Fruit fly (Drosophila melanogaster) whole organism, wandering third instar larva: ENCODE data around the gene cta.

Experiments used
- CrebA ChIP-seq: fragments of 200-800 bp; sonication (Bioruptor generic); optimal IDR thresholded peaks from 2 replicates; lab custom pipeline; 2016; ENCODE audit warnings: missing biosample characterization, mild to moderate bottlenecking, missing genetic modification characterization, borderline replicate concordance
- Dfd ChIP-seq: fragments of >200 bp; optimal IDR thresholded peaks from 2 replicates; lab custom pipeline; 2017; ENCODE audit warnings: missing biosample characterization, missing genetic modification characterization
- Hnf4 ChIP-seq: fragments of 200-800 bp; sonication (Bioruptor generic); optimal IDR thresholded peaks from 2 replicates; lab custom pipeline; 2016; ENCODE audit warnings: missing biosample characterization, mild to moderate bottlenecking, missing genetic modification characterization
- Hr78 ChIP-seq: fragments of >200 bp; optimal IDR thresholded peaks from 2 replicates; lab custom pipeline; 2017; ENCODE audit warnings: missing biosample characterization, missing genetic modification characterization
- Hr83 ChIP-seq: fragments of 200-300 bp; sonication (Bioruptor generic); optimal IDR thresholded peaks from 2 replicates; lab custom pipeline; 2016; ENCODE audit warnings: missing biosample characterization, mild to moderate bottlenecking, missing genetic modification characterization, moderate library complexity; ENCODE audit not compliant: poor library complexity, severe bottlenecking
- Jra ChIP-seq: sonication (Bioruptor generic); optimal IDR thresholded peaks from 2 replicates; lab custom pipeline; 2016; ENCODE audit warnings: missing biosample characterization, missing genetic modification characterization
- Mio ChIP-seq: sonication (Bioruptor generic); optimal IDR thresholded peaks from 2 replicates; lab custom pipeline; 2016; ENCODE audit warnings: missing biosample characterization, missing genetic modification characterization
- Myc ChIP-seq: fragments of >200 bp; optimal IDR thresholded peaks from 2 replicates; lab custom pipeline; 2017
- N ChIP-seq: fragments of >200 bp; optimal IDR thresholded peaks from 2 replicates; lab custom pipeline; 2018; ENCODE audit warnings: missing biosample characterization, missing external identifiers, missing genetic modification characterization
- Rel ChIP-seq, 2 experiments: fragments of 200-800 bp; sonication (Bioruptor generic) in 1 of 2; optimal IDR thresholded peaks; 2 replicates in 1 of 2; 3 replicates in 1 of 2; lab custom pipeline; 2016 to 2019; ENCODE audit warnings: mild to moderate bottlenecking in 2 of 2, missing biosample characterization in 2 of 2, missing genetic modification characterization in 2 of 2, moderate library complexity in 1 of 2
- Sp1 ChIP-seq: fragments of 200-800 bp; sonication (Bioruptor generic); optimal IDR thresholded peaks from 3 replicates; lab custom pipeline; 2019; ENCODE audit warnings: missing biosample characterization, mild to moderate bottlenecking, missing genetic modification characterization, moderate library complexity
- br ChIP-seq: fragments of 200-800 bp; sonication (Bioruptor generic); optimal IDR thresholded peaks from 2 replicates; lab custom pipeline; 2016; ENCODE audit warnings: missing biosample characterization, missing genetic modification characterization
- brk ChIP-seq: fragments of 200-800 bp; sonication (Bioruptor generic); optimal IDR thresholded peaks from 2 replicates; lab custom pipeline; 2016; ENCODE audit warnings: missing biosample characterization, mild to moderate bottlenecking, missing genetic modification characterization
- dmrt93B ChIP-seq: fragments of 200-800 bp; sonication (Bioruptor generic); optimal IDR thresholded peaks from 2 replicates; lab custom pipeline; 2018; ENCODE audit warnings: missing biosample characterization, mild to moderate bottlenecking, missing genetic modification characterization
- dsf ChIP-seq: sonication (Bioruptor generic); optimal IDR thresholded peaks from 2 replicates; lab custom pipeline; 2016; ENCODE audit warnings: missing biosample characterization, missing genetic modification characterization, borderline replicate concordance
- h ChIP-seq: fragments of 200-800 bp; sonication (Bioruptor generic); optimal IDR thresholded peaks from 3 replicates; lab custom pipeline; 2016; ENCODE audit warnings: missing biosample characterization, mild to moderate bottlenecking, missing genetic modification characterization
- jim ChIP-seq: fragments of 175-275, 200-325 bp; sonication (Bioruptor generic); optimal IDR thresholded peaks from 2 replicates; lab custom pipeline; 2016; ENCODE audit warnings: missing biosample characterization, mild to moderate bottlenecking, missing genetic modification characterization
- lola ChIP-seq: fragments of >200 bp; optimal IDR thresholded peaks from 2 replicates; lab custom pipeline; 2017; ENCODE audit warnings: missing biosample characterization, missing genetic modification characterization
- pan ChIP-seq: fragments of >200 bp; optimal IDR thresholded peaks from 2 replicates; lab custom pipeline; 2017
- rgr ChIP-seq: fragments of 200-800 bp; sonication (Bioruptor generic); optimal IDR thresholded peaks from 3 replicates; lab custom pipeline; 2016; ENCODE audit warnings: missing biosample characterization, mild to moderate bottlenecking, missing genetic modification characterization
- sv ChIP-seq: fragments of 200-800 bp; sonication (Bioruptor generic); optimal IDR thresholded peaks from 3 replicates; lab custom pipeline; 2016; ENCODE audit warnings: missing biosample characterization, missing genetic modification characterization
- usp ChIP-seq: fragments of >200 bp; optimal IDR thresholded peaks from 2 replicates; lab custom pipeline; 2017; ENCODE audit warnings: missing biosample characterization, missing genetic modification characterization
- woc ChIP-seq: sonication (Bioruptor generic); optimal IDR thresholded peaks from 2 replicates; lab custom pipeline; 2016; ENCODE audit warnings: missing biosample characterization, mild to moderate bottlenecking, missing genetic modification characterization

cta gene

dm6 chr2L:22981584-22981983, at the start of gene cta:
Gene cta, plus strand, starts transcription at chr2L:22981816.
- TF ChIP-seq dsf (GFP tag; lab: Kevin White, UChicago) (no peak), pan (lab: Kevin White, UChicago) (no peak), Myc (lab: Kevin White, UChicago) (peak; percentile 6), Mio (GFP tag; lab: Kevin White, UChicago) (no peak), h (GFP tag; lab: Kevin White, UChicago) (no peak), br (GFP tag; lab: Kevin White, UChicago) (no peak), N (GFP tag; lab: Kevin White, UChicago) (peak; percentile 92), sv (GFP tag; lab: Kevin White, UChicago) (no peak), lola (peak; percentile 61), woc (GFP tag; lab: Kevin White, UChicago) (peak; percentile 24), Hr78 (peak; percentile 33)
- TF ChIP-seq, all 38 proteins: peak for 5

- TF ChIP-seq Dfd (peak; percentile 53), Hnf4 (GFP tag; lab: Kevin White, UChicago) (no peak), h (GFP tag; lab: Kevin White, UChicago) (peak; percentile 18), jim (GFP tag; lab: Kevin White, UChicago) (no peak), rgr (GFP tag; lab: Kevin White, UChicago) (no peak), br (GFP tag; lab: Kevin White, UChicago) (no peak)
- TF ChIP-seq, all 38 proteins: peak for 2
Measured at dm6 chr2L:22993779-22994178, 12.2 kb downstream of the cta start.

dm6 chr2L:23023893-23024292, 42.3 kb downstream of the cta start:
- TF ChIP-seq Hnf4 (GFP tag; lab: Kevin White, UChicago) (no peak), Dfd (peak; percentile 66)

dm6 chr2L:23025386-23025785, 43.8 kb downstream of the cta start:
- TF ChIP-seq brk (GFP tag; lab: Kevin White, UChicago), result peak; percentile 4
- TF ChIP-seq dsf (GFP tag; lab: Kevin White, UChicago), result no peak
- TF ChIP-seq CrebA, result peak; percentile 14

dm6 chr2L:23025815-23026214, 44.2 kb downstream of the cta start, which contains the start of gene Cht10:
Gene Cht10, minus strand, starts transcription at chr2L:23025915.
- TF ChIP-seq h (GFP tag; lab: Kevin White, UChicago), result no peak
- TF ChIP-seq dmrt93B (GFP tag; lab: Kevin White, UChicago), result no peak
- no peak for TF ChIP-seq N (GFP tag; lab: Kevin White, UChicago)
- TF ChIP-seq Mio (GFP tag; lab: Kevin White, UChicago), result no peak
- TF ChIP-seq Hr83 (GFP tag; lab: Kevin White, UChicago), result no peak
- no peak for TF ChIP-seq dsf (GFP tag; lab: Kevin White, UChicago)
- no peak for TF ChIP-seq CrebA
- TF ChIP-seq Jra (GFP tag; lab: Kevin White, UChicago), result no peak
- TF ChIP-seq Rel (GFP tag; optimal IDR thresholded peaks at IDR 0.05; lab: Kevin White, UChicago), result no peak
- no peak for TF ChIP-seq Rel (tag; optimal IDR thresholded peaks at IDR 0.05; lab: Kevin White, UChicago)
- TF ChIP-seq jim (GFP tag; lab: Kevin White, UChicago), result no peak
- no peak for TF ChIP-seq Sp1 (GFP tag; lab: Kevin White, UChicago)
- TF ChIP-seq Hnf4 (GFP tag; lab: Kevin White, UChicago), result no peak
- TF ChIP-seq usp (GFP tag; lab: Kevin White, UChicago), result no peak
- no peak for TF ChIP-seq sv (GFP tag; lab: Kevin White, UChicago)
- TF ChIP-seq, all 38 proteins: peak for 0
